Fruit fly (Drosophila melanogaster) whole organism, embryonic: ENCODE data around the gene Dup99B.
A peak's percentile ranks its signal among the peaks of the same experiment; 100 is the strongest.

ENCODE experiments used
- Antp ChIP-seq: fragments of 200-800 bp; sonication (Bioruptor generic); optimal IDR thresholded peaks from 3 replicates; lab custom pipeline; 2016; ENCODE audit warnings: missing biosample characterization, missing genetic modification characterization
- Awh ChIP-seq: fragments of 200-800 bp; sonication (Bioruptor generic); IDR thresholded peaks from 2 replicates; pipeline ENCODE4, ENCODE4 v1.3.6; 2022; ENCODE audit warnings: missing biosample characterization, missing genetic modification characterization
- CG10565 ChIP-seq: fragments of 200-800 bp; sonication (Bioruptor generic); optimal IDR thresholded peaks from 3 replicates; lab custom pipeline; 2016; ENCODE audit warnings: missing biosample characterization, mild to moderate bottlenecking, missing genetic modification characterization
- CG10654 ChIP-seq: fragments of 200-800 bp; sonication (Bioruptor generic); optimal IDR thresholded peaks from 2 replicates; lab custom pipeline; 2016; ENCODE audit warnings: missing biosample characterization, missing genetic modification characterization
- CG11093 ChIP-seq: fragments of 200-800 bp; sonication (Bioruptor generic); IDR thresholded peaks from 3 replicates; pipeline ENCODE4 v1.3.6; 2022; ENCODE audit warnings: missing biosample characterization, missing genetic modification characterization
- CG11695 ChIP-seq: fragments of 200-800 bp; sonication (Bioruptor generic); IDR thresholded peaks from 3 replicates; pipeline ENCODE4 v1.3.6; 2022; ENCODE audit warnings: missing biosample characterization, missing genetic modification characterization
- CG12071 ChIP-seq: fragments of 200-800 bp; sonication (Bioruptor generic); optimal IDR thresholded peaks from 3 replicates; lab custom pipeline; 2018; ENCODE audit warnings: missing biosample characterization, mild to moderate bottlenecking, missing genetic modification characterization
- CG13624 ChIP-seq: fragments of 200-800 bp; sonication (Bioruptor generic); optimal IDR thresholded peaks from 2 replicates; lab custom pipeline; 2016; ENCODE audit warnings: missing biosample characterization, missing genetic modification characterization
- CG13775 ChIP-seq: fragments of 200-800 bp; sonication (Bioruptor generic); optimal IDR thresholded peaks from 3 replicates; lab custom pipeline; 2017; ENCODE audit warnings: missing biosample characterization, mild to moderate bottlenecking, missing genetic modification characterization
- CG14050 ChIP-seq: fragments of 200-800 bp; sonication (Bioruptor generic); IDR thresholded peaks from 3 replicates; pipeline ENCODE4 v1.3.6; 2022; ENCODE audit warnings: missing biosample characterization, missing genetic modification characterization
- CG14965 ChIP-seq: fragments of 200-800 bp; sonication (Bioruptor generic); optimal IDR thresholded peaks from 2 replicates; lab custom pipeline; 2016; ENCODE audit warnings: missing biosample characterization, missing genetic modification characterization, borderline replicate concordance
- CG17328 ChIP-seq: fragments of 200-800 bp; sonication (Bioruptor generic); IDR thresholded peaks from 2 replicates; pipeline ENCODE4 v1.3.6; 2022; ENCODE audit warnings: missing biosample characterization, missing genetic modification characterization
- CG17568 ChIP-seq: fragments of 200-800 bp; sonication (Bioruptor generic); optimal IDR thresholded peaks from 2 replicates; lab custom pipeline; 2018; ENCODE audit warnings: missing biosample characterization, mild to moderate bottlenecking, missing genetic modification characterization, moderate library complexity
- CG18476 ChIP-seq: fragments of 200-800 bp; sonication (Bioruptor generic); optimal IDR thresholded peaks from 2 replicates; lab custom pipeline; 2016; ENCODE audit warnings: missing biosample characterization, mild to moderate bottlenecking, missing genetic modification characterization
- CG18764 ChIP-seq: fragments of 200-800 bp; sonication (Bioruptor generic); optimal IDR thresholded peaks from 3 replicates; lab custom pipeline; 2016; ENCODE audit warnings: missing biosample characterization, missing genetic modification characterization
- CG30403 ChIP-seq: fragments of 200-800 bp; sonication (Bioruptor generic); optimal IDR thresholded peaks from 3 replicates; lab custom pipeline; 2016; ENCODE audit warnings: missing biosample characterization, missing genetic modification characterization
- CG6254 ChIP-seq: fragments of 200-800 bp; sonication (Bioruptor generic); optimal IDR thresholded peaks from 3 replicates; lab custom pipeline; 2017; ENCODE audit warnings: mild to moderate bottlenecking, missing biosample characterization, missing genetic modification reagents, missing genetic modification characterization
- CG8924 ChIP-seq: fragments of 200-800 bp; optimal IDR thresholded peaks from 3 replicates; lab custom pipeline; 2019; ENCODE audit warnings: missing biosample characterization, mild to moderate bottlenecking, missing genetic modification characterization, moderate library complexity
- CG9215 ChIP-seq: fragments of 200-800 bp; sonication (Bioruptor generic); IDR thresholded peaks from 2 replicates; pipeline ENCODE4 v1.3.6; 2022; ENCODE audit warnings: missing biosample characterization, missing genetic modification characterization
- CG9817 ChIP-seq: fragments of 200-800 bp; sonication (Bioruptor generic); optimal IDR thresholded peaks from 2 replicates; lab custom pipeline; 2018; ENCODE audit warnings: missing biosample characterization, mild to moderate bottlenecking, missing genetic modification characterization, moderate library complexity
- CHES-1-like ChIP-seq: fragments of 200-800 bp; sonication (Bioruptor generic); optimal IDR thresholded peaks from 2 replicates; lab custom pipeline; 2016; ENCODE audit warnings: missing biosample characterization, missing genetic modification characterization
- Camta ChIP-seq: fragments of 200-800 bp; sonication (Bioruptor generic); optimal IDR thresholded peaks from 2 replicates; lab custom pipeline; 2016; ENCODE audit warnings: missing biosample characterization, missing genetic modification characterization
- Chrac-16 ChIP-seq: fragments of 200-800 bp; sonication (Bioruptor generic); optimal IDR thresholded peaks from 3 replicates; lab custom pipeline; 2016; ENCODE audit warnings: missing biosample characterization, missing genetic modification characterization
- Dek ChIP-seq: fragments of 200-800 bp; sonication (Bioruptor generic); optimal IDR thresholded peaks from 3 replicates; lab custom pipeline; 2019; ENCODE audit warnings: missing biosample characterization, mild to moderate bottlenecking, missing genetic modification characterization, moderate library complexity
- Doc2 ChIP-seq: fragments of 200-800 bp; sonication (Bioruptor generic); IDR thresholded peaks from 2 replicates; pipeline ENCODE4 v1.3.6; 2022; ENCODE audit warnings: missing biosample characterization, missing genetic modification characterization
- GATAe ChIP-seq: fragments of 200-800 bp; sonication (Bioruptor generic); conservative IDR thresholded peaks from 2 replicates; pipeline ENCODE4 v1.3.6; 2022; ENCODE audit warnings: missing biosample characterization, missing genetic modification characterization
- Kr ChIP-seq: fragments of 200-800 bp; sonication (Bioruptor generic); optimal IDR thresholded peaks from 2 replicates; lab custom pipeline; 2017; ENCODE audit warnings: missing biosample characterization, mild to moderate bottlenecking, missing genetic modification characterization
- MBD-R2 ChIP-seq: fragments of 200-800 bp; sonication (Bioruptor generic); IDR thresholded peaks from 2 replicates; pipeline ENCODE4 v1.3.6; 2022; ENCODE audit warnings: missing biosample characterization, missing genetic modification characterization
- NK7.1 ChIP-seq: fragments of 200-800 bp; sonication (Bioruptor generic); optimal IDR thresholded peaks from 3 replicates; lab custom pipeline; 2016; ENCODE audit warnings: missing biosample characterization, missing genetic modification characterization
- Ravus ChIP-seq: fragments of 200-800 bp; sonication (Bioruptor generic); IDR thresholded peaks from 2 replicates; pipeline ENCODE4 v1.3.6; 2022; ENCODE audit warnings: missing biosample characterization, missing genetic modification characterization
- Sox102F ChIP-seq: fragments of 200-800 bp; sonication (Bioruptor generic); optimal IDR thresholded peaks from 2 replicates; lab custom pipeline; 2018; ENCODE audit warnings: missing biosample characterization, mild to moderate bottlenecking, missing genetic modification characterization, moderate library complexity
- Stat92E ChIP-seq, 3 experiments: fragments of >200 bp in 2 of 3; fragments of 200-800 bp in 1 of 3; sonication (Bioruptor generic) in 1 of 3; optimal IDR thresholded peaks; 2 replicates each; lab custom pipeline; 2017 to 2019; ENCODE audit warnings: missing biosample characterization in 3 of 3, missing genetic modification characterization in 3 of 3, mild to moderate bottlenecking in 1 of 3, moderate library complexity in 1 of 3
- ac ChIP-seq: fragments of 200-800 bp; sonication (Bioruptor generic); optimal IDR thresholded peaks from 3 replicates; lab custom pipeline; 2017; ENCODE audit warnings: missing biosample characterization, mild to moderate bottlenecking, missing genetic modification characterization
- bbx ChIP-seq: fragments of 200-800 bp; sonication (Bioruptor generic); IDR thresholded peaks from 2 replicates; pipeline ENCODE4 v1.3.6; 2022; ENCODE audit warnings: missing biosample characterization, missing genetic modification characterization; ENCODE audit not compliant: partially characterized antibody
- chm ChIP-seq: fragments of 200-800 bp; sonication (Bioruptor generic); IDR thresholded peaks from 2 replicates; pipeline ENCODE4 v1.3.6; 2022; ENCODE audit warnings: missing biosample characterization, missing genetic modification characterization
- ci ChIP-seq: fragments of 200-800 bp; sonication (Bioruptor generic); IDR thresholded peaks from 3 replicates; pipeline ENCODE4 v1.3.6; 2022; ENCODE audit warnings: missing biosample characterization, missing genetic modification characterization
- dan ChIP-seq: fragments of 200-800 bp; sonication (Bioruptor generic); IDR thresholded peaks from 2 replicates; pipeline ENCODE4 v1.3.6; 2022; ENCODE audit warnings: missing biosample characterization, missing genetic modification characterization
- dysf ChIP-seq: fragments of 200-800 bp; sonication (Bioruptor generic); IDR thresholded peaks from 3 replicates; pipeline ENCODE4 v1.3.6; 2022; ENCODE audit warnings: missing biosample characterization, missing genetic modification characterization
- gsb-n ChIP-seq: fragments of 200-800 bp; sonication (Bioruptor generic); optimal IDR thresholded peaks from 3 replicates; lab custom pipeline; 2018; ENCODE audit warnings: missing biosample characterization, mild to moderate bottlenecking, missing genetic modification characterization
- hkb ChIP-seq, 2 experiments: fragments of 200-800 bp in 1 of 2; fragments of >200 bp in 1 of 2; sonication (Bioruptor generic) in 1 of 2; IDR thresholded peaks in 1 of 2; optimal IDR thresholded peaks in 1 of 2; 2 replicates each; pipeline versions ENCODE4 v1.3.6 to Lab custom; 2017 to 2022; ENCODE audit warnings: missing biosample characterization in 1 of 2, missing genetic modification characterization in 1 of 2
- jing ChIP-seq: fragments of 200-800 bp; sonication (Bioruptor generic); optimal IDR thresholded peaks from 2 replicates; lab custom pipeline; 2018; ENCODE audit warnings: missing biosample characterization, mild to moderate bottlenecking, missing genetic modification characterization
- ken ChIP-seq: fragments of 200-800 bp; sonication (Bioruptor generic); IDR thresholded peaks from 3 replicates; pipeline ENCODE4 v1.3.6; 2022; ENCODE audit warnings: missing biosample characterization, missing genetic modification characterization
- mirr ChIP-seq: fragments of 200-800 bp; sonication (Bioruptor generic); optimal IDR thresholded peaks from 3 replicates; lab custom pipeline; 2018; ENCODE audit warnings: missing biosample characterization, mild to moderate bottlenecking, missing genetic modification characterization
- pros ChIP-seq: fragments of 200-800 bp; sonication (Bioruptor generic); optimal IDR thresholded peaks from 3 replicates; lab custom pipeline; 2019; ENCODE audit warnings: missing biosample characterization, mild to moderate bottlenecking, missing genetic modification characterization, moderate library complexity
- scrt ChIP-seq: fragments of 200-800 bp; sonication (Bioruptor generic); optimal IDR thresholded peaks from 2 replicates; lab custom pipeline; 2018; ENCODE audit warnings: missing biosample characterization, mild to moderate bottlenecking, missing genetic modification characterization, moderate library complexity
- sd ChIP-seq: fragments of 200-800 bp; sonication (Bioruptor generic); optimal IDR thresholded peaks from 3 replicates; lab custom pipeline; 2018; ENCODE audit warnings: missing biosample characterization, mild to moderate bottlenecking, missing genetic modification characterization, moderate library complexity
- sim ChIP-seq: fragments of 200-800 bp; sonication (Bioruptor generic); IDR thresholded peaks from 2 replicates; pipeline ENCODE4 v1.3.6; 2022; ENCODE audit warnings: missing biosample characterization, missing genetic modification characterization
- sima ChIP-seq: fragments of 200-800 bp; sonication (Bioruptor generic); optimal IDR thresholded peaks from 2 replicates; lab custom pipeline; 2016; ENCODE audit warnings: missing biosample characterization, missing genetic modification characterization
- tin ChIP-seq: fragments of 200-800 bp; sonication (Bioruptor generic); optimal IDR thresholded peaks from 3 replicates; lab custom pipeline; 2016; ENCODE audit warnings: missing biosample characterization, missing genetic modification characterization
- wdn ChIP-seq: fragments of 200-800 bp; sonication (Bioruptor generic); IDR thresholded peaks from 2 replicates; pipeline ENCODE4 v1.3.6; 2022; ENCODE audit warnings: missing biosample characterization, missing genetic modification characterization
- wor ChIP-seq: fragments of 200-800 bp; sonication (Bioruptor generic); IDR thresholded peaks from 2 replicates; pipeline ENCODE4 v1.3.6; 2022; ENCODE audit warnings: missing biosample characterization, missing genetic modification characterization

The Dup99B gene

dm6 chr3R:29723048-29723656, 8.0 kb upstream of the Dup99B start, which contains the start of gene Pcd (continued):
- no peak for TF ChIP-seq CG14050 (GFP tag; lab: Robert Waterston, UW)
- TF ChIP-seq CG12071 (GFP tag; lab: Kevin White, UChicago) = no peak
- no peak for TF ChIP-seq CG13624 (GFP tag; lab: Kevin White, UChicago)
- TF ChIP-seq CG9817 (tag; lab: Kevin White, UChicago) = no peak
- TF ChIP-seq CG8924 (tag; lab: Kevin White, UChicago) = peak; percentile 70
- no peak for TF ChIP-seq Dek (tag; lab: Kevin White, UChicago)
- TF ChIP-seq dan (GFP tag; lab: Robert Waterston, UW) = no peak
- no peak for TF ChIP-seq ken (GFP tag; lab: Robert Waterston, UW)
- TF ChIP-seq jing (GFP tag; lab: Kevin White, UChicago) = no peak
- TF ChIP-seq gsb-n (tag; lab: Kevin White, UChicago) = no peak
- TF ChIP-seq GATAe (GFP tag; lab: Robert Waterston, UW) = no peak
- no peak for TF ChIP-seq wor (GFP tag; lab: Robert Waterston, UW)
- no peak for TF ChIP-seq Awh (GFP tag; lab: Robert Waterston, UW)
- TF ChIP-seq CG17328 = 0 out of 2 replicates have a peak, but pooled peaks have one; percentile 27
- peak; percentile 7 for TF ChIP-seq mirr
- TF ChIP-seq pros (GFP tag; lab: Kevin White, UChicago) = no peak
- TF ChIP-seq Doc2 (GFP tag; lab: Robert Waterston, UW) = no peak
- no peak for TF ChIP-seq Ravus
- TF ChIP-seq hkb (optimal IDR thresholded peaks at IDR 0.05; lab: Kevin White, UChicago) = no peak
- TF ChIP-seq hkb (GFP tag; IDR thresholded peaks at IDR 0.05; lab: Robert Waterston, UW) = no peak
- no peak for TF ChIP-seq CG11093
- TF ChIP-seq wdn (GFP tag; lab: Robert Waterston, UW) = no peak
- TF ChIP-seq CG9215 (GFP tag; lab: Robert Waterston, UW) = no peak
- no peak for TF ChIP-seq Chrac-16 (GFP tag; lab: Kevin White, UChicago)
- no peak for TF ChIP-seq Camta (GFP tag; lab: Kevin White, UChicago)
- peak; percentile 31; the same call in 1 of the 2 replicates for TF ChIP-seq bbx
- no peak for TF ChIP-seq ac (GFP tag; lab: Kevin White, UChicago)
- TF ChIP-seq MBD-R2 (GFP tag; lab: Robert Waterston, UW) = peak; percentile 83
- TF ChIP-seq CG17568 = no peak
- TF ChIP-seq CHES-1-like (GFP tag; lab: Kevin White, UChicago) = no peak
- no peak for TF ChIP-seq CG10565 (GFP tag; lab: Kevin White, UChicago)
- TF ChIP-seq CG11695 (GFP tag; lab: Robert Waterston, UW) = no peak
- no peak for TF ChIP-seq sima
- TF ChIP-seq Sox102F = no peak
- no peak for TF ChIP-seq tin (GFP tag; lab: Kevin White, UChicago)
- TF ChIP-seq Kr (GFP tag; lab: Kevin White, UChicago) = no peak
- no peak for TF ChIP-seq CG13775 (GFP tag; lab: Kevin White, UChicago)
- no peak for TF ChIP-seq NK7.1 (GFP tag; lab: Kevin White, UChicago)
- TF ChIP-seq ci = no peak
- no peak for TF ChIP-seq CG14965 (GFP tag; lab: Kevin White, UChicago)
- no peak for TF ChIP-seq Antp
- no peak for TF ChIP-seq sim (GFP tag; lab: Robert Waterston, UW)
- no peak for TF ChIP-seq CG18764 (GFP tag; lab: Kevin White, UChicago)
- no peak for TF ChIP-seq CG30403 (GFP tag; lab: Kevin White, UChicago)
- TF ChIP-seq chm (GFP tag; lab: Robert Waterston, UW) = no peak
- no peak for TF ChIP-seq dysf
- no peak for TF ChIP-seq CG18476 (GFP tag; lab: Kevin White, UChicago)
- peak; percentile 90 for TF ChIP-seq scrt
- peak in 1 of 3 experiments; percentile 53 for TF ChIP-seq Stat92E (GFP tag; optimal IDR thresholded peaks at IDR 0.05; lab: Kevin White, UChicago)
- TF ChIP-seq sd (tag; lab: Kevin White, UChicago) = peak; percentile 98
- no peak for TF ChIP-seq CG6254
- TF ChIP-seq CG10654 (GFP tag; lab: Kevin White, UChicago) = no peak
